Fruit fly (Drosophila melanogaster): ENCODE data around the gene AANATL2.

Gene AANATL2

DNA sequence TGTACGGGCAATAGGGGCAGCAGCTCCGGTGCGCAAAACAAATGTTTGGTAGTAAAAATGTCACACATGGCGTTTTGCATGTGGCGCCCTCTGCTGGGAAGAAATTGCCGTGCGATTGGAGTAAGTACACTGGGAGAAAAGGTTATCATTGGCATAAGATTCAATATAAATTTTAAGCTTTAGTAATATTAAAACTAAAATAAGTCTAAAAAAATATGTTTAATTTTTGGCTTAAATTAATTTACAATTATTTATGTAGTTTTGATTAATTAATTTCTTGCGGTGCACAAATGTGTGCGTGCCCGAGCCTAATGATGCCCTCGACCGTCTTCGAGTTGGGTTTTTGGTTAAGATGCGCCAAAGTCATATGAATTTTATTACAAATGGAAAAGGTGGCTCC lies 24.7 kb downstream of the AANATL2 start:
- TF ChIP-seq sisA (GFP tag; IDR thresholded peaks at IDR 0.05) (peak; percentile 78), CG10543 (GFP tag; optimal IDR thresholded peaks at IDR 0.05) (peak; percentile 50), trh (GFP tag; optimal IDR thresholded peaks at IDR 0.05) (peak; percentile 43), CG12391 (tag; optimal IDR thresholded peaks at IDR 0.05) (peak; percentile 67), CG10147 (GFP tag; optimal IDR thresholded peaks at IDR 0.05) (peak; percentile 54), Eip74EF (GFP tag; optimal IDR thresholded peaks at IDR 0.05) (peak in 1 of 2 experiments; percentile 29), amos (GFP tag; IDR thresholded peaks at IDR 0.05; ENCODE audit: partially characterized antibody) (no peak), Lhr (GFP tag; optimal IDR thresholded peaks at IDR 0.05) (no peak), CG7928 (GFP tag; optimal IDR thresholded peaks at IDR 0.05) (no peak), Opbp (GFP tag; IDR thresholded peaks at IDR 0.05; ENCODE audit: partially characterized antibody) (no peak), tin (GFP tag; optimal IDR thresholded peaks at IDR 0.05) (peak; percentile 63), pho (GFP tag; optimal IDR thresholded peaks at IDR 0.05) (no peak), gt (GFP tag; IDR thresholded peaks at IDR 0.05) (no peak), Dad (GFP tag; optimal IDR thresholded peaks at IDR 0.05) (peak; percentile 9), CG8388 (GFP tag; optimal IDR thresholded peaks at IDR 0.05) (peak; percentile 52), nerfin-1 (tag; optimal IDR thresholded peaks at IDR 0.05) (peak; percentile 52), CG12744 (GFP tag; optimal IDR thresholded peaks at IDR 0.05) (no peak), Jarid2 (GFP tag; optimal IDR thresholded peaks at IDR 0.05) (peak; percentile 9), Mad (GFP tag; optimal IDR thresholded peaks at IDR 0.05) (peak; percentile 4), CG4730 (GFP tag; IDR thresholded peaks at IDR 0.05) (0 out of 2 replicates have a peak, but pooled peaks have one; percentile 33), CG12104 (GFP tag; optimal IDR thresholded peaks at IDR 0.05) (peak; percentile 37), CG9727 (GFP tag; optimal IDR thresholded peaks at IDR 0.05) (peak; percentile 74), nom (GFP tag; optimal IDR thresholded peaks at IDR 0.05) (no peak), Kr (GFP tag; optimal IDR thresholded peaks at IDR 0.05) (no peak), CG7357 (GFP tag; IDR thresholded peaks at IDR 0.05) (peak; percentile 49; the same call in 2 of the 3 replicates), Optix (GFP tag; IDR thresholded peaks at IDR 0.05) (0 out of 3 replicates have a peak, but pooled peaks have one; percentile 29), CG10431 (GFP tag; optimal IDR thresholded peaks at IDR 0.05) (no peak), CG7556 (GFP tag; optimal IDR thresholded peaks at IDR 0.05) (peak; percentile 72), cg (GFP tag; optimal IDR thresholded peaks at IDR 0.05) (no peak), emc (GFP tag; optimal IDR thresholded peaks at IDR 0.05) (no peak), CG12071 (GFP tag; optimal IDR thresholded peaks at IDR 0.05) (no peak), sob (GFP tag; IDR thresholded peaks at IDR 0.05) (peak; percentile 70), gfzf (GFP tag; optimal IDR thresholded peaks at IDR 0.05) (no peak), ems (GFP tag; optimal IDR thresholded peaks at IDR 0.05) (peak; percentile 52), ab (GFP tag; optimal IDR thresholded peaks at IDR 0.05) (no peak), CG16863 (GFP tag; optimal IDR thresholded peaks at IDR 0.05) (no peak), bowl (GFP tag; IDR thresholded peaks at IDR 0.05) (no peak), Hsf (GFP tag; optimal IDR thresholded peaks at IDR 0.05) (peak; percentile 63), otp (GFP tag; IDR thresholded peaks at IDR 0.05) (peak; percentile 60; the same call in 2 of the 3 replicates), CG2199 (GFP tag; IDR thresholded peaks at IDR 0.05) (0 out of 3 replicates have a peak, but pooled peaks have one; percentile 68), nmo (GFP tag; optimal IDR thresholded peaks at IDR 0.05) (peak; percentile 69), CG15696 (tag; optimal IDR thresholded peaks at IDR 0.05) (peak; percentile 70), CG32772 (GFP tag; IDR thresholded peaks at IDR 0.05) (peak; percentile 70), Hmr (GFP tag; optimal IDR thresholded peaks at IDR 0.05) (peak; percentile 66), CG18011 (GFP tag; optimal IDR thresholded peaks at IDR 0.05) (no peak), sr (GFP tag; IDR thresholded peaks at IDR 0.05) (0 out of 3 replicates have a peak, but pooled peaks have one; percentile 12), CG11085 (GFP tag; IDR thresholded peaks at IDR 0.05) (peak; percentile 36; the same call in 1 of the 2 replicates), salm (tag; optimal IDR thresholded peaks at IDR 0.05) (peak; percentile 15), Dbx (GFP tag; IDR thresholded peaks at IDR 0.05) (peak; percentile 70; the same call in 2 of the 3 replicates), CG17912 (GFP tag; optimal IDR thresholded peaks at IDR 0.05) (no peak)

Measured in whole organism, embryonic.